Worm (Caenorhabditis elegans) whole organism, young adult: ENCODE results near the gene W03C9.2.

Experiments
- B0336.3 ChIP-seq: fragments of 200-800 bp; sonication (Bioruptor generic); IDR thresholded peaks from 2 replicates; pipeline ENCODE4 v1.3.6; 2022; ENCODE audit warnings: missing genetic modification characterization, missing compliant biosample characterization
- C17E4.6 ChIP-seq: fragments of 200-800 bp; sonication (Bioruptor generic); IDR thresholded peaks from 2 replicates; pipeline ENCODE4 v1.3.6; 2022; ENCODE audit warnings: missing genetic modification reagents, missing genetic modification characterization, missing compliant biosample characterization
- F23B12.7 ChIP-seq: sonication (generic microtip); optimal IDR thresholded peaks from 2 replicates; lab custom pipeline; 2017; ENCODE audit warnings: missing genetic modification characterization, mild to moderate bottlenecking, missing compliant biosample characterization, antibody characterized with exemption, moderate library complexity; ENCODE audit not compliant: insufficient read depth
- F33H1.4 ChIP-seq: fragments of 200-800 bp; sonication (Bioruptor generic); IDR thresholded peaks from 2 replicates; pipeline ENCODE4 v1.3.6; 2022; ENCODE audit warnings: missing genetic modification reagents, missing genetic modification characterization, missing compliant biosample characterization
- F49E8.2 ChIP-seq: sonication (generic microtip); optimal IDR thresholded peaks from 3 replicates; lab custom pipeline; 2017; ENCODE audit warnings: missing genetic modification characterization, mild to moderate bottlenecking, missing compliant biosample characterization, antibody characterized with exemption, moderate library complexity; ENCODE audit not compliant: insufficient read depth
- F57A8.1 ChIP-seq: fragments of 200-800 bp; sonication (Bioruptor generic); optimal IDR thresholded peaks from 2 replicates; lab custom pipeline; 2018; ENCODE audit warnings: mild to moderate bottlenecking, missing genetic modification characterization, moderate library complexity, missing compliant biosample characterization
- F57C9.4 ChIP-seq: sonication (generic microtip); optimal IDR thresholded peaks from 2 replicates; lab custom pipeline; 2017; ENCODE audit warnings: mild to moderate bottlenecking, missing genetic modification characterization, missing compliant biosample characterization
- T07F8.4 ChIP-seq: sonication (generic microtip); optimal IDR thresholded peaks from 2 replicates; lab custom pipeline; 2016; ENCODE audit warnings: mild to moderate bottlenecking, missing genetic modification characterization, moderate library complexity, missing compliant biosample characterization
- T26A5.8 ChIP-seq: sonication (generic microtip); optimal IDR thresholded peaks from 2 replicates; lab custom pipeline; 2016; ENCODE audit warnings: missing genetic modification characterization, missing compliant biosample characterization
- Y67H2A.10 ChIP-seq: fragments of 200-800 bp; sonication (Bioruptor generic); conservative IDR thresholded peaks from 2 replicates; pipeline ENCODE4 v1.3.6; 2022; ENCODE audit warnings: missing genetic modification reagents, missing genetic modification characterization, missing compliant biosample characterization
- akir-1 ChIP-seq: fragments of 200-800 bp; sonication (Bioruptor generic); optimal IDR thresholded peaks from 2 replicates; lab custom pipeline; 2018; ENCODE audit warnings: mild to moderate bottlenecking, missing genetic modification characterization, moderate library complexity, missing compliant biosample characterization
- athp-1 ChIP-seq: sonication (generic microtip); optimal IDR thresholded peaks from 2 replicates; lab custom pipeline; 2017; ENCODE audit warnings: mild to moderate bottlenecking, missing genetic modification characterization, missing compliant biosample characterization
- ceh-100 ChIP-seq: fragments of 200-800 bp; sonication (Bioruptor generic); IDR thresholded peaks from 2 replicates; pipeline ENCODE4 v1.3.6; 2022; ENCODE audit warnings: missing genetic modification reagents, missing genetic modification characterization, missing compliant biosample characterization
- ceh-27 ChIP-seq: fragments of 200-800 bp; sonication (Bioruptor generic); optimal IDR thresholded peaks from 2 replicates; lab custom pipeline; 2018; ENCODE audit warnings: mild to moderate bottlenecking, missing genetic modification characterization, moderate library complexity, missing compliant biosample characterization
- ceh-40 ChIP-seq: fragments of 200-800 bp; sonication (Bioruptor generic); IDR thresholded peaks from 2 replicates; pipeline ENCODE4 v1.3.6; 2022; ENCODE audit warnings: missing genetic modification characterization, missing compliant biosample characterization
- ceh-79 ChIP-seq: sonication (generic microtip); optimal IDR thresholded peaks from 2 replicates; lab custom pipeline; 2017; ENCODE audit warnings: mild to moderate bottlenecking, missing genetic modification characterization, missing compliant biosample characterization
- die-1 ChIP-seq: sonication (generic microtip); optimal IDR thresholded peaks from 2 replicates; lab custom pipeline; 2016; ENCODE audit warnings: missing genotype, mild to moderate bottlenecking, missing genetic modification characterization, missing compliant biosample characterization
- efl-1 ChIP-seq: fragments of 150-350 bp; optimal IDR thresholded peaks from 2 replicates; lab custom pipeline; 2014; ENCODE audit warnings: missing biosample characterization, missing genetic modification reagents, missing genetic modification characterization
- egl-18 ChIP-seq: fragments of 200-800 bp; sonication (Bioruptor generic); IDR thresholded peaks from 2 replicates; pipeline ENCODE4 v1.3.6; 2022; ENCODE audit warnings: missing genetic modification reagents, missing genetic modification characterization, missing compliant biosample characterization
- egrh-3 ChIP-seq: fragments of 200-800 bp; sonication (Bioruptor generic); IDR thresholded peaks from 2 replicates; pipeline ENCODE4 v1.3.6; 2022; ENCODE audit warnings: missing genetic modification reagents, missing genetic modification characterization, missing compliant biosample characterization
- ets-4 ChIP-seq: fragments of 200-800 bp; sonication (Bioruptor generic); optimal IDR thresholded peaks from 2 replicates; lab custom pipeline; 2018; ENCODE audit warnings: mild to moderate bottlenecking, missing genetic modification characterization, missing compliant biosample characterization
- fkh-3 ChIP-seq: sonication (generic microtip); optimal IDR thresholded peaks from 2 replicates; lab custom pipeline; 2016; ENCODE audit warnings: mild to moderate bottlenecking, missing genetic modification characterization, missing compliant biosample characterization
- him-1 ChIP-seq: sonication (generic microtip); optimal IDR thresholded peaks from 2 replicates; lab custom pipeline; 2016; ENCODE audit warnings: missing genotype, missing genetic modification reagents, missing genetic modification characterization, missing compliant biosample characterization
- hlh-12 ChIP-seq: sonication (generic microtip); optimal IDR thresholded peaks from 2 replicates; lab custom pipeline; 2016; ENCODE audit warnings: missing genetic modification characterization, missing compliant biosample characterization
- hlh-26 ChIP-seq: fragments of 200-800 bp; sonication (Bioruptor generic); conservative IDR thresholded peaks from 2 replicates; pipeline ENCODE4 v1.3.6; 2022; ENCODE audit warnings: missing genetic modification reagents, missing genetic modification characterization, missing compliant biosample characterization
- hrde-1 ChIP-seq: sonication (generic microtip); optimal IDR thresholded peaks from 2 replicates; lab custom pipeline; 2016; ENCODE audit warnings: missing genetic modification characterization, mild to moderate bottlenecking, missing compliant biosample characterization, moderate library complexity, missing genotype, missing genetic modification reagents, borderline replicate concordance
- hsf-1 ChIP-seq: fragments of 200-800 bp; sonication (Bioruptor generic); IDR thresholded peaks from 2 replicates; pipeline ENCODE4 v1.3.6; 2022; ENCODE audit warnings: missing genetic modification reagents, missing genetic modification characterization, missing compliant biosample characterization
- let-607 ChIP-seq, 2 experiments: fragments of 200-800 bp in 1 of 2; sonication (Bioruptor generic) in 1 of 2; sonication (generic microtip) in 1 of 2; optimal IDR thresholded peaks; 2 replicates each; lab custom pipeline; 2016 to 2018; ENCODE audit warnings: mild to moderate bottlenecking in 2 of 2, missing compliant biosample characterization in 2 of 2, missing genetic modification characterization in 2 of 2, moderate library complexity in 2 of 2, missing genotype in 1 of 2
- lin-26 ChIP-seq: fragments of 200-800 bp; sonication (Bioruptor generic); IDR thresholded peaks from 2 replicates; pipeline ENCODE4 v1.3.6; 2022; ENCODE audit warnings: missing genetic modification reagents, missing genetic modification characterization, missing compliant biosample characterization
- lin-35 ChIP-seq, 3 experiments: fragments of 150-350 bp in 2 of 3; sonication (generic microtip) in 1 of 3; optimal IDR thresholded peaks; 2 replicates each; lab custom pipeline; 2014 to 2018; ENCODE audit warnings: missing biosample characterization in 3 of 3, missing genetic modification characterization in 3 of 3, missing genetic modification reagents in 3 of 3
- lin-54 ChIP-seq: fragments of 200-800 bp; sonication (Bioruptor generic); optimal IDR thresholded peaks from 2 replicates; lab custom pipeline; 2018; ENCODE audit warnings: mild to moderate bottlenecking, missing genetic modification characterization, missing compliant biosample characterization
- lir-1 ChIP-seq: fragments of 200-800 bp; sonication (Bioruptor generic); conservative IDR thresholded peaks from 2 replicates; pipeline ENCODE4 v1.3.6; 2022; ENCODE audit warnings: missing genetic modification reagents, missing genetic modification characterization, missing compliant biosample characterization
- madf-10 ChIP-seq: sonication (generic microtip); optimal IDR thresholded peaks from 2 replicates; lab custom pipeline; 2016; ENCODE audit warnings: mild to moderate bottlenecking, missing genetic modification characterization, missing compliant biosample characterization
- madf-8 ChIP-seq: fragments of 200-800 bp; sonication (Bioruptor generic); conservative IDR thresholded peaks from 2 replicates; pipeline ENCODE4 v1.3.6; 2022; ENCODE audit warnings: missing genetic modification reagents, missing genetic modification characterization, missing compliant biosample characterization
- mcd-1 ChIP-seq: fragments of 200-800 bp; sonication (Bioruptor generic); IDR thresholded peaks from 2 replicates; pipeline ENCODE4 v1.3.6; 2022; ENCODE audit warnings: missing genetic modification reagents, missing genetic modification characterization, missing compliant biosample characterization
- mel-28 ChIP-seq: sonication (generic microtip); optimal IDR thresholded peaks from 2 replicates; lab custom pipeline; 2016; ENCODE audit warnings: borderline replicate concordance, mild to moderate bottlenecking, missing genetic modification characterization, missing compliant biosample characterization
- mxl-1 ChIP-seq: sonication (generic microtip); optimal IDR thresholded peaks from 2 replicates; lab custom pipeline; 2016; ENCODE audit warnings: missing genetic modification characterization, missing compliant biosample characterization
- nhr-27 ChIP-seq: fragments of 200-800 bp; sonication (Bioruptor generic); optimal IDR thresholded peaks from 2 replicates; lab custom pipeline; 2018; ENCODE audit warnings: mild to moderate bottlenecking, missing genetic modification characterization, moderate library complexity, missing compliant biosample characterization
- repo-1 ChIP-seq: sonication (generic microtip); optimal IDR thresholded peaks from 2 replicates; lab custom pipeline; 2017; ENCODE audit warnings: mild to moderate bottlenecking, missing genetic modification characterization, missing compliant biosample characterization
- sea-2 ChIP-seq: fragments of 200-800 bp; sonication (Bioruptor generic); IDR thresholded peaks from 2 replicates; pipeline ENCODE4 v1.3.6; 2022; ENCODE audit warnings: missing genetic modification characterization, missing compliant biosample characterization
- snpc-3.4 ChIP-seq: sonication (generic microtip); optimal IDR thresholded peaks from 2 replicates; lab custom pipeline; 2017; ENCODE audit warnings: missing genetic modification characterization, mild to moderate bottlenecking, missing compliant biosample characterization, antibody characterized with exemption, moderate library complexity, missing genotype, missing genetic modification reagents
- snpc-4 ChIP-seq, 5 experiments: fragments of 150-350 bp in 1 of 5; sonication (generic microtip) in 4 of 5; optimal IDR thresholded peaks; 2 replicates each; lab custom pipeline; 2014 to 2018; ENCODE audit warnings: missing genetic modification characterization in 5 of 5, missing biosample characterization in 3 of 5, antibody characterized with exemption in 2 of 5, mild to moderate bottlenecking in 2 of 5, missing compliant biosample characterization in 2 of 5, missing genotype in 2 of 5, moderate library complexity in 2 of 5, missing genetic modification reagents in 1 of 5
- tbp1 ChIP-seq: fragments of 200-800 bp; sonication (Bioruptor generic); optimal IDR thresholded peaks from 2 replicates; lab custom pipeline; 2018; ENCODE audit warnings: mild to moderate bottlenecking, missing genetic modification characterization, missing compliant biosample characterization
- unc-130 ChIP-seq: sonication (generic microtip); optimal IDR thresholded peaks from 2 replicates; lab custom pipeline; 2016; ENCODE audit warnings: missing genetic modification reagents, missing genetic modification characterization, missing compliant biosample characterization
- zim-3 ChIP-seq: sonication (generic microtip); optimal IDR thresholded peaks from 2 replicates; lab custom pipeline; 2017; ENCODE audit warnings: mild to moderate bottlenecking, missing genetic modification characterization, moderate library complexity, missing compliant biosample characterization
- ztf-18 ChIP-seq: sonication (generic microtip); optimal IDR thresholded peaks from 2 replicates; lab custom pipeline; 2016; ENCODE audit warnings: missing genotype, mild to moderate bottlenecking, missing genetic modification characterization, missing compliant biosample characterization
- ztf-3 ChIP-seq: fragments of 200-800 bp; sonication (Bioruptor generic); optimal IDR thresholded peaks from 2 replicates; lab custom pipeline; 2018; ENCODE audit warnings: mild to moderate bottlenecking, missing genetic modification characterization, missing compliant biosample characterization

Gene W03C9.2

ce11 chrII:11917530-11917952 lies 44.6 kb upstream of the W03C9.2 start:
- peak in 2 of 3 experiments; percentile 22 to 49 for TF ChIP-seq lin-35 (GFP tag; optimal IDR thresholded peaks at IDR 0.05; lab: Kevin White, UChicago)
- peak; percentile 87 for TF ChIP-seq snpc-3.4
- TF ChIP-seq C17E4.6 (GFP tag; lab: Robert Waterston, UW) = peak; percentile 73
- no peak for TF ChIP-seq lir-1
- TF ChIP-seq ets-4 (GFP tag; lab: Kevin White, UChicago) = no peak
- peak; percentile 70 for TF ChIP-seq lin-26 (GFP tag; lab: Robert Waterston, UW)
- TF ChIP-seq unc-130 = peak; percentile 95
- TF ChIP-seq ceh-27 (GFP tag; lab: Kevin White, UChicago) = no peak
- peak; percentile 57 for TF ChIP-seq die-1 (tag; lab: Kevin White, UChicago)
- TF ChIP-seq sea-2 (GFP tag; lab: Robert Waterston, UW) = no peak
- peak; percentile 94 for TF ChIP-seq F49E8.2 (tag; lab: Kevin White, UChicago)
- TF ChIP-seq hlh-12 (tag; lab: Kevin White, UChicago) = no peak
- TF ChIP-seq F57C9.4 = no peak
- TF ChIP-seq efl-1 (GFP tag; lab: Kevin White, UChicago) = peak; percentile 28
- peak; percentile 28 for TF ChIP-seq ztf-18 (tag; lab: Kevin White, UChicago)
- peak; percentile 31 for TF ChIP-seq mxl-1 (tag; lab: Kevin White, UChicago)
- no peak for TF ChIP-seq akir-1
- no peak; the same call in 1 of the 2 replicates for TF ChIP-seq madf-8 (GFP tag; lab: Robert Waterston, UW)
- peak; percentile 91 for TF ChIP-seq athp-1 (tag; lab: Kevin White, UChicago)
- TF ChIP-seq F33H1.4 = peak; percentile 53; the same call in 1 of the 2 replicates
- peak; percentile 52 for TF ChIP-seq zim-3 (tag; lab: Kevin White, UChicago)
- peak; percentile 60 for TF ChIP-seq tbp1 (GFP tag; lab: Kevin White, UChicago)
- peak; percentile 77 for TF ChIP-seq T26A5.8
- peak; percentile 83 for TF ChIP-seq lin-54 (GFP tag; lab: Kevin White, UChicago)
- TF ChIP-seq T07F8.4 (tag; lab: Kevin White, UChicago) = peak; percentile 43
- no peak for TF ChIP-seq mel-28 (tag; lab: Kevin White, UChicago)
- no peak for TF ChIP-seq F23B12.7
- no peak for TF ChIP-seq madf-10 (tag; lab: Kevin White, UChicago)
- peak; percentile 53 for TF ChIP-seq ceh-79
- no peak for TF ChIP-seq ztf-3
- no peak for TF ChIP-seq nhr-27 (tag; lab: Kevin White, UChicago)
- peak; percentile 64 for TF ChIP-seq ceh-100 (GFP tag; lab: Robert Waterston, UW)
- no peak for TF ChIP-seq fkh-3 (tag; lab: Kevin White, UChicago)
- no peak for TF ChIP-seq repo-1 (tag; lab: Kevin White, UChicago)
- TF ChIP-seq Y67H2A.10 (GFP tag; lab: Robert Waterston, UW) = 0 out of 2 replicates have a peak, but pooled peaks have one; percentile 41
- peak; percentile 72; the same call in 1 of the 2 replicates for TF ChIP-seq ceh-40
- TF ChIP-seq hrde-1 = peak; percentile 97
- peak; percentile 59 for TF ChIP-seq mcd-1 (GFP tag; lab: Robert Waterston, UW)
- TF ChIP-seq hsf-1 (GFP tag; lab: Robert Waterston, UW) = peak; percentile 82
- peak; percentile 51 for TF ChIP-seq snpc-4 (GFP tag; optimal IDR thresholded peaks at IDR 0.05; lab: Kevin White, UChicago)
- TF ChIP-seq snpc-4 (tag; optimal IDR thresholded peaks at IDR 0.05; lab: Kevin White, UChicago) = peak in 2 of 4 experiments; percentile 38 to 42
- TF ChIP-seq F57A8.1 = no peak
- TF ChIP-seq let-607 (tag; optimal IDR thresholded peaks at IDR 0.05; lab: Kevin White, UChicago) = no peak
- peak; percentile 74 for TF ChIP-seq him-1 (tag; lab: Kevin White, UChicago)
- TF ChIP-seq hlh-26 (GFP tag; lab: Robert Waterston, UW) = no peak
- no peak for TF ChIP-seq egrh-3 (GFP tag; lab: Robert Waterston, UW)
- 0 out of 2 replicates have a peak, but pooled peaks have one; percentile 43 for TF ChIP-seq egl-18 (GFP tag; lab: Robert Waterston, UW)
- peak; percentile 95 for TF ChIP-seq B0336.3 (GFP tag; lab: Robert Waterston, UW)
